Worm (Caenorhabditis elegans): ENCODE results near the gene C25F9.8.

The C25F9.8 gene

DNA sequence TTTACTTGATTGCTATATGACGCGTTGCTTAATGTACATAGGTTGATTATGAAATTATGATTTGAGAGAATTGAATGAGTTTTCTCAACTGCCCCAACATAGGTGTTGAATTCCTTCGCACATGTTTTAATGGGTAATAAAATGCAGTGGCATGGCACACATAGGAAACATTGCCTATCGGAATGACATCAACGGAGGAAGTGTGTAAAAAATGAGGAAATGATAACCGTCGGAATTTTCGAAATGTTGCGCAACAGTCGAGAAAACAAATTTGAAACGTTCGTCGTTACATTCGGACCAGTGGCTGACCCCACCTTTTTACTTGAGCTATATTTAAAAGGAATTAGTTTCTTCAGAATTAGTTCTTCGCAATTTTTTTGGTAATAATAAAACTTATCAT lies 37.2 kb downstream of the C25F9.8 start:
- no peak for TF ChIP-seq sptf-1 (tag; optimal IDR thresholded peaks at IDR 0.05)
- no peak for TF ChIP-seq cnd-1 (tag; optimal IDR thresholded peaks at IDR 0.05)
- no peak for TF ChIP-seq blmp-1 (tag; optimal IDR thresholded peaks at IDR 0.05)
- no peak for TF ChIP-seq elt-3 (tag; optimal IDR thresholded peaks at IDR 0.05)
- no peak for TF ChIP-seq ces-1 (GFP tag; optimal IDR thresholded peaks at IDR 0.05)
- no peak for TF ChIP-seq ztf-11 (tag; optimal IDR thresholded peaks at IDR 0.05)
- no peak for TF ChIP-seq nhr-237 (tag; optimal IDR thresholded peaks at IDR 0.05)
- no peak for TF ChIP-seq zip-8 (tag; optimal IDR thresholded peaks at IDR 0.05)
- TF ChIP-seq unc-120 (tag; optimal IDR thresholded peaks at IDR 0.05; ENCODE audit: poor library complexity, severe bottlenecking) = no peak
- TF ChIP-seq nhr-76 (tag; optimal IDR thresholded peaks at IDR 0.05) = no peak
- TF ChIP-seq nhr-12 (tag; optimal IDR thresholded peaks at IDR 0.05) = no peak
- no peak for TF ChIP-seq lin-32 (GFP tag; optimal IDR thresholded peaks at IDR 0.05)
- no peak for TF ChIP-seq mls-2 (tag; optimal IDR thresholded peaks at IDR 0.05)
- TF ChIP-seq flh-1 (GFP tag; optimal IDR thresholded peaks at IDR 0.05) = no peak
- TF ChIP-seq lin-13 (tag; optimal IDR thresholded peaks at IDR 0.05) = no peak
- no peak for TF ChIP-seq hlh-1 (tag; optimal IDR thresholded peaks at IDR 0.05)
- no peak for TF ChIP-seq mab-5 (tag; optimal IDR thresholded peaks at IDR 0.05)

DNA sequence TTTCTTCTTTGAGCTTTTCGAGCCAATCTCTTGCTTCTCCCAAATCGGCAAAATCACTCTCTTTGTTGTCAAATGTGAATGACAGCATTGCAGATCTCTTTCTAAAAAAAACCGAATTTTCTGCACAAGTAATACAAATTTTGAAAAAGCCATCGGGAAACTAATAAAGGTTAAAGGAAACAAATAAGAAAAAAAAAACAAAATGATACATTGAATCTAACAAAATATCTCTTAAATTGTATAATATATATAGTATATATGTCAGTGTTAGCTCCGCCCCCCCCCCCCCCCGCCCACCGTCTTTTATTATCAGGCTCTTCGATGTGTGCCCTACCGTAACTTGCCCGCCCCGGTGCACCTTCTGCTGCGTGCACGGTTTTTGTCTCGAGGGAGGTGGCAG lies 38.1 kb downstream of the C25F9.8 start, which contains the start of gene C25F9.11:
TSS of gene C25F9.11 (minus strand) at position 101 of the 400 bp plus-strand sequence.
- TF ChIP-seq nhr-76 (tag; optimal IDR thresholded peaks at IDR 0.05) = no peak
- TF ChIP-seq mep-1 (tag; optimal IDR thresholded peaks at IDR 0.05) = no peak
- no peak for TF ChIP-seq ham-2 (GFP tag; optimal IDR thresholded peaks at IDR 0.05)
- no peak for TF ChIP-seq mab-5 (tag; optimal IDR thresholded peaks at IDR 0.05)
- TF ChIP-seq hlh-1 (tag; optimal IDR thresholded peaks at IDR 0.05) = no peak
- no peak for TF ChIP-seq elt-3 (tag; optimal IDR thresholded peaks at IDR 0.05)
- TF ChIP-seq nhr-237 (tag; optimal IDR thresholded peaks at IDR 0.05) = no peak
- no peak for TF ChIP-seq lin-13 (tag; optimal IDR thresholded peaks at IDR 0.05)
- TF ChIP-seq nhr-28 (tag; optimal IDR thresholded peaks at IDR 0.05) = no peak

DNA sequence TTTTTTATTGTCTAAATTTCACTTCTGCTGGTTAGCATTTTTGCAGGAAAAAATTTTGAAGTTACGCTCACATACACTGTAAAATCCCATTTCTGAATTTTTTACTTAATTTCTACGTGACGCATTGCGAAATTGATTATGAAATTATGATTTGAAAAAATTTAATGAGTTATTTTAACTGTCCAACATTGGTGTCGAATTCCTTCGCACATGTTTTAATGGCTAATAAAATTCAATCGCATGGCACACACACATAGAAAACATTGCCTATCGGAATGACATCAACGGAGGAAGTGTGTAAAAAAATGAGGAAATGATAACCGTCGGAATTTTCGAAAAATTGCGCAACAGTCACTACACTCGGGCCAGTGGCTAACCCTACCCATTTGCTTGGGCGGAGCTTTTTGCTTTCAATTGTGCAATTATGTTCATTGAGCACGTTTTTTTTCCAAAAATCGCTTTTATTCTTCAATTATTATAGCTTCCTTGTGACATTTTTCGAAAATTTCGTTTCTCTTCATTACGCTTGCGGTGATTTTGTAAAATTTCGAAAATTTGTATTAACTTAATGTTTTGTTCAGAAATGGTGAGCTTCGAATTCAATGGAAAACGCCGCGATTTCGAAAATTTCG lies 39.1 kb downstream of the C25F9.8 start, which contains the start of gene C25F9.16:
TSS of gene C25F9.16 (plus strand) at position 582 of the 632 bp plus-strand sequence.
- TF ChIP-seq blmp-1 (tag; optimal IDR thresholded peaks at IDR 0.05) (no peak), zip-8 (tag; optimal IDR thresholded peaks at IDR 0.05) (peak; percentile 29)

DNA sequence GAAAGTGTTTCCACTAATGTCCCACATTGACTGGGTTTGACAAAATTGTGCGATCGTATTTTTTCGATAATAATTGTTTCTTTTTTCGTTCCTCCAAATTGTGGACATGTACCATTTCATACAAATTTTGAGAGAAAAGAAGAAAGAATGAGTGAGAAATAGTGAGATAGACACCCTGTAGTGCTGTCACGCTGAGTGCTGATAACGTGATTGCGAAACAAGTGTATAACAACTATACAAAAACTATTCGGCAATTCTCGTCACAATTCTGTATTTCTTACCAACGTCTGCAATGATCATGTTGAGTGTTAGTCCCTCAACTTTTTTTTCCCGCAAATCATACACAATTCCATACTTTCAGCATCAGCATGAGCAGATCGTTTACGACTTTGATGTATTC lies 41.5 kb downstream of the C25F9.8 start, which contains the start of gene C25F9.14:
TSS of gene C25F9.14 (plus strand) at position 178 of the 400 bp plus-strand sequence.
- TF ChIP-seq ham-2 (GFP tag; optimal IDR thresholded peaks at IDR 0.05) (no peak), nhr-28 (tag; optimal IDR thresholded peaks at IDR 0.05) (no peak), tbx-8 (GFP tag; optimal IDR thresholded peaks at IDR 0.05) (no peak), hlh-1 (tag; optimal IDR thresholded peaks at IDR 0.05) (no peak)

DNA sequence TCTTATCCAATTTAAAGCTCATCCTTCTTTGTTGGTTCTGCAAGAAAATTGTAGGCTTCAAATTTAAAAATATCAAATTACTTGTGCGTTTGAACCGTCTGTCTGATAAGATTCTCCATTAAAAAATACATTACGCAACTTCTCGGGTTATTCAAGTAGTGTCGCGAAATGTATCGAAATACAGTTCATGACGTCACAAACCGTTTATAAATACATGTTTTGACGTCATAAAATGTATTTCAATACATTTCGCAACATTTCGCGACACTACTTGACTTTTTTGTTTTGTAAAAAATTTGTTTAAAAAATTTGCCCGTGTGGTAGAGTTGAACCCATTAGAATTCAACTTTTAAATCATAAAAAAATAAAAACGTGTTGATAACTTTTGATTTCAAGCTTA lies 48.7 kb downstream of the C25F9.8 start:
- TF ChIP-seq unc-120 (tag; optimal IDR thresholded peaks at IDR 0.05; ENCODE audit: poor library complexity, severe bottlenecking) = no peak
- TF ChIP-seq lin-32 (GFP tag; optimal IDR thresholded peaks at IDR 0.05) = no peak
- no peak for TF ChIP-seq nhr-76 (tag; optimal IDR thresholded peaks at IDR 0.05)
- peak; percentile 76 for TF ChIP-seq zip-8 (tag; optimal IDR thresholded peaks at IDR 0.05)

DNA sequence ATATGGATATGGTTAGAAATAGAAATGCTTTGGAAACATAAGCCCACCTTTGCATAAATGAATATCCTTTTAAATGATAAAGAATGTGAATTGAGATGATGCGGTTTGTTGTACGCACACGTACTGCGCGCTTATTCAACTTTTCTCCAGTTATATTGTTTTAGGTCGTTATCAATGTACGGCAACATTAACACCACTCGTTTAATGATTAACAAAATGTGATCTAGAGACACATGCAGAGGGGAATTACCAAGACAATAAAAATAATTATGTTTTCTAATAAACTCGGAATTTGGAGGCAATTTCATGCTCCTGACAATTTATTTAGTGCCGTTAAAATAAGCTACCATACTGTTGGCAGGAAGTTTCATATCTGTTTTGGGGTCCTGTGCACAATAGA lies 50.6 kb downstream of the C25F9.8 start, which contains the start of gene M04C3.1:
TSS of gene M04C3.1 (minus strand) at position 164 of the 400 bp plus-strand sequence.
- TF ChIP-seq ceh-83 (GFP tag; optimal IDR thresholded peaks at IDR 0.05) (no peak), lin-13 (tag; optimal IDR thresholded peaks at IDR 0.05) (no peak), elt-1 (tag; optimal IDR thresholded peaks at IDR 0.05; ENCODE audit: borderline replicate concordance, insufficient read depth) (no peak), zip-8 (tag; optimal IDR thresholded peaks at IDR 0.05) (no peak), mls-2 (tag; optimal IDR thresholded peaks at IDR 0.05) (no peak), ceh-39 (tag; optimal IDR thresholded peaks at IDR 0.05) (no peak), nhr-12 (tag; optimal IDR thresholded peaks at IDR 0.05) (no peak), nhr-76 (tag; optimal IDR thresholded peaks at IDR 0.05) (no peak), elt-3 (tag; optimal IDR thresholded peaks at IDR 0.05) (no peak), mep-1 (tag; optimal IDR thresholded peaks at IDR 0.05) (no peak), nhr-237 (tag; optimal IDR thresholded peaks at IDR 0.05) (no peak), lin-32 (GFP tag; optimal IDR thresholded peaks at IDR 0.05) (no peak), cnd-1 (tag; optimal IDR thresholded peaks at IDR 0.05) (no peak), bed-3 (GFP tag; optimal IDR thresholded peaks at IDR 0.05) (no peak), mab-5 (tag; optimal IDR thresholded peaks at IDR 0.05) (no peak)

Measured in whole organism, mixed stage, embryonic.